Worm (Caenorhabditis elegans): Measurements from ENCODE around the gene ZK673.1.

The ZK673.1 gene

DNA sequence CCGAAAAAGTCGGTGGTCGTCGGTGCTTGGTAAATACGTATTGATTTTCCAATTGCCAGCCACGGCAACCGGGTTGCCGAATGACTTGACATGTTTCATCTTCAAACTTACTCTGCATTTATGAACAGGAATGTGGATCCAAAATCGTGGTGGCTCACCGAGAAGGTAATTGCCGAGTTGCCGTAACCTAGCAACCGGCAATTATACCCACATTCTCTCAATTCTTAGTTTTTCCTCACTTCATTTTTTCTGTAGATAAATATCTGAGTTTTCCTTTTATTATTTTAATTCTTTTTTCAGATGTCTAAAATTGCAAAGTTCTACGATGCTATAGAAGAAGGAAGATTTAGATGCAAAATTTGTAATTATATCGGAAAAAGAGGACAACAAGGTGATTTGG lies 9.7 kb downstream of the ZK673.1 start, which contains the start of gene ZK673.4:
ZK673.4 (plus strand) TSS at position 301 of the 400 bp plus-strand sequence.
- TF ChIP-seq T22C8.4 (GFP tag; IDR thresholded peaks at IDR 0.05) = no peak
- TF ChIP-seq med-1 (GFP tag; optimal IDR thresholded peaks at IDR 0.05; ENCODE audit: insufficient read depth) = no peak
- no peak for TF ChIP-seq ref-1 (GFP tag; conservative IDR thresholded peaks at IDR 0.05)
- TF ChIP-seq ztf-29 (GFP tag; IDR thresholded peaks at IDR 0.05) = no peak
- TF ChIP-seq klf-2 (GFP tag; conservative IDR thresholded peaks at IDR 0.05) = no peak

DNA sequence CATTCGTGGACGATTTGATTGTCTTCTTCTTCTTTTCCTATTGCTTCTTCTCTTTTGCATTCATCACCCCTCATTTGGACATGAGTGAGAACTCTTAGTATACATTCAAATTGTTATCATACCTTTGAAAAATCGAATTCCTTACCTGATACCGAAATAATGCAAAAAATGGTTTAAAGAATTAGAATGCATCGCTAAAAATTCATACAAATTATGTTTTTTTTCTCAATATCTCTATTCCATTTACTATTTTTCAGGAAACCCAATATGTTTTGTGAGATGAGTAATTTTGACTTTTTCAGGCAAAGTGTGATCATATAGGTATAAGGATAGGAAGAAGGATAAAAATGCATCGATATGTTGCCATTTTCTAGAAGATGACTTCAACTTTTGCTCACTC lies 14.0 kb downstream of the ZK673.1 start, which contains the start of gene ZK673.11:
ZK673.11 (plus strand) TSS at position 301 of the 400 bp plus-strand sequence.
- TF ChIP-seq ztf-23 (GFP tag; IDR thresholded peaks at IDR 0.05) = no peak
- no peak for TF ChIP-seq med-1 (GFP tag; optimal IDR thresholded peaks at IDR 0.05; ENCODE audit: insufficient read depth)
- TF ChIP-seq cog-1 (tag; optimal IDR thresholded peaks at IDR 0.05) = no peak
- no peak for TF ChIP-seq ztf-29 (GFP tag; IDR thresholded peaks at IDR 0.05)
- no peak for TF ChIP-seq klf-2 (GFP tag; conservative IDR thresholded peaks at IDR 0.05)
- no peak for TF ChIP-seq tab-1 (GFP tag; IDR thresholded peaks at IDR 0.05)
- TF ChIP-seq T22C8.4 (GFP tag; IDR thresholded peaks at IDR 0.05) = no peak
- no peak for TF ChIP-seq flt-1 (GFP tag; IDR thresholded peaks at IDR 0.05)
- TF ChIP-seq ref-1 (GFP tag; conservative IDR thresholded peaks at IDR 0.05) = no peak

DNA sequence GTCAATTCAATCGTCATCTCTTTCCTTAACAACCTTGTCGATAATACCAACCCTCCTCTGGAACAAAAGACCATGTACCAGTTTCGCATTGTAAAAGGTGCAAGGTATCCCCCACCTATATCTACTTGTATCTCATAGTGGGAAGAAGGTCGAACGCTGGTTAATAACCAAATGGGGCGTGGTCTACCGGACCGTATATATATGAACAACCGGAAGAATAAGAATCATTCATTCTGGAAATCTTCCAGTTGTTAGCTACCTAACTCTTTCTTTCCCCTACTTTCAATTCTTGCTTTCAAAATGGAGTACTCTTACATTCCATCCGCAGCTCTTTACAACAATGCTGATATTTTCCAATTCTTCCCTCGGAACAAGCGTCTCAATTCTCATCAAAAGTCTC lies 18.3 kb downstream of the ZK673.1 start, which contains the start of gene ZK673.5:
ZK673.5 (plus strand) TSS at position 301 of the 400 bp plus-strand sequence.
- no peak for TF ChIP-seq ref-1 (GFP tag; conservative IDR thresholded peaks at IDR 0.05)

DNA sequence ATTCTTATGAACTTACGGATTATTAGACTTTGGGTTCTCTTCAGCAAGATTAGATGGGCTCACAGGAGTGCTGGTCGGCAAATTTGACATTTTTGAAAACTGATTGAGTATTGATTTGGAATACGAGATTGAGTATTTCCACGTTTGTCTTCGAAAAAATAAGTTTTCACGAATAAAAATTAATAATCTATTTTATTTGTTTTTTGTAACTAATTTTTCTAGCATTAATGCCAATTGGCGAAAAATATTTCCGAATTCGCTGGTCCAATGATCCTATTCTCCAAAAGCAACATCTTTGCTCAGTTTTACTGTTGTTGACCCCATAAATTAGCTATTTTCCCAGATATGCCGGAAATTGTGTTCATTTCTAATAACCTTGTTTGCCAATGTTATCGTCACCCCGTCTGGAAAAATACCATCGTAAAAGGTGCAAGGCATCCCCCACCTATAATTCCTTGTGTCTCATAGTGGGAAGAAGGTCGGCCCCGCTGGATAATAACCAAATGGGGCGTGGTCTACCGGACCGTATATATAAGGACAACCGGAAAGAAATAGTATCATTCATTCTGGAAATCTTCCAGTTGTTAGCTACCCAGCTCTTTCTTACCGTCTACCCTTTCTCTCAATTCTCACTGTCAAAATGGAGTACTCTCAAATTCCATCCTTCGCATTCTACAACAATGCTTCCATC lies 21.4 kb downstream of the ZK673.1 start, which contains the start of the genes ZK673.6 and sdz-37:
ZK673.6 (minus strand) TSS at position 101 of the 691 bp plus-strand sequence.
sdz-37 (plus strand) TSS at position 641 of the 691 bp plus-strand sequence.
- no peak for TF ChIP-seq flt-1 (GFP tag; IDR thresholded peaks at IDR 0.05)
- TF ChIP-seq ref-1 (GFP tag; conservative IDR thresholded peaks at IDR 0.05) = no peak
- TF ChIP-seq T22C8.4 (GFP tag; IDR thresholded peaks at IDR 0.05) = no peak
- no peak for TF ChIP-seq med-1 (GFP tag; optimal IDR thresholded peaks at IDR 0.05; ENCODE audit: insufficient read depth)
- no peak for TF ChIP-seq ztf-23 (GFP tag; IDR thresholded peaks at IDR 0.05)
- TF ChIP-seq klf-2 (GFP tag; conservative IDR thresholded peaks at IDR 0.05) = no peak
- no peak for TF ChIP-seq ztf-29 (GFP tag; IDR thresholded peaks at IDR 0.05)

DNA sequence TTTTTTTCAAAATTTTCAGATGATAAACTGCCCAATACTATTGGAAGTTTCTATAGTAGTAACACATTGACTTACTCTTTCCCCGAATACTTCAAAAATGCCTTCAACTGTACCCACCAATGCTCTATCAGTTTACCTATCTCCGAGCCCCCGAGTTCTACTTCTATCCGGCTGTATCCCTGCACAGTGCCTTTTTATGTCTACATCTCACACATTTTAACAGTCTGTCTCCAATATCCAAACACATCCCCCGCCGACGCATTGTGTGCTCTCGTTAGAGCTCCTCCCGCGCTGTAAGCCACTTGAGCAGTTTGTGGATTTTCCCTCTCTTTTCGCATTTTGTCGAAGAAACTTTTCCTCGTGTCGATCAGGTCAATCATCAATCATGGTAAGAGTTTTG lies 23.6 kb downstream of the ZK673.1 start, which contains the start of gene tnc-2:
tnc-2 (plus strand) TSS at position 301 of the 400 bp plus-strand sequence.
- no peak for TF ChIP-seq ref-1 (GFP tag; conservative IDR thresholded peaks at IDR 0.05)
- TF ChIP-seq tab-1 (GFP tag; IDR thresholded peaks at IDR 0.05) = no peak
- TF ChIP-seq T22C8.4 (GFP tag; IDR thresholded peaks at IDR 0.05) = no peak
- TF ChIP-seq ztf-23 (GFP tag; IDR thresholded peaks at IDR 0.05) = no peak
- no peak for TF ChIP-seq klf-2 (GFP tag; conservative IDR thresholded peaks at IDR 0.05)
- no peak for TF ChIP-seq cog-1 (tag; optimal IDR thresholded peaks at IDR 0.05)
- TF ChIP-seq flt-1 (GFP tag; IDR thresholded peaks at IDR 0.05) = no peak
- no peak for TF ChIP-seq med-1 (GFP tag; optimal IDR thresholded peaks at IDR 0.05; ENCODE audit: insufficient read depth)
- no peak for TF ChIP-seq ztf-29 (GFP tag; IDR thresholded peaks at IDR 0.05)

DNA sequence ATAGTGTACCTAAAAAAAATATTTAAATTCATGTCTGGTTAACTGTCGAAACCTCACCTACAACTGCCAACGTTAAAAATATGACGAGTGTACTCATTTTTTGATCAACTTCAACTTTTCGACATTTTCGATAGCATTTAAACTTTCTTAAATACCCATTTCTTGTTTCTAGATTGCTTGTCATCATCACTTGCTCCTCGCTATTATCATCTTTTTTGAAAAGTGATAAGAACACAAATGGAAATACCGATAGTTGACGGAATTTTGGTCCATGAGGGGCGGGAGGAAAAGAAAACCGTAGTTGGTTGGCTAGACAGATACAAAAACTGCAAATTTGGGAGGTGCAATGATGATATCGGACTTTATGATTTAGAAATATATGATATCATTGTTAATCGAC lies 27.2 kb downstream of the ZK673.1 start, which contains the start of gene clec-143:
clec-143 (minus strand) TSS at position 139 of the 400 bp plus-strand sequence.
- no peak for TF ChIP-seq tab-1 (GFP tag; IDR thresholded peaks at IDR 0.05)
- TF ChIP-seq klf-2 (GFP tag; conservative IDR thresholded peaks at IDR 0.05) = no peak
- TF ChIP-seq med-1 (GFP tag; optimal IDR thresholded peaks at IDR 0.05; ENCODE audit: insufficient read depth) = no peak
- TF ChIP-seq cog-1 (tag; optimal IDR thresholded peaks at IDR 0.05) = no peak
- no peak for TF ChIP-seq ztf-23 (GFP tag; IDR thresholded peaks at IDR 0.05)
- TF ChIP-seq flt-1 (GFP tag; IDR thresholded peaks at IDR 0.05) = no peak
- TF ChIP-seq ref-1 (GFP tag; conservative IDR thresholded peaks at IDR 0.05) = no peak
- no peak for TF ChIP-seq ztf-29 (GFP tag; IDR thresholded peaks at IDR 0.05)
- no peak for TF ChIP-seq T22C8.4 (GFP tag; IDR thresholded peaks at IDR 0.05)

DNA sequence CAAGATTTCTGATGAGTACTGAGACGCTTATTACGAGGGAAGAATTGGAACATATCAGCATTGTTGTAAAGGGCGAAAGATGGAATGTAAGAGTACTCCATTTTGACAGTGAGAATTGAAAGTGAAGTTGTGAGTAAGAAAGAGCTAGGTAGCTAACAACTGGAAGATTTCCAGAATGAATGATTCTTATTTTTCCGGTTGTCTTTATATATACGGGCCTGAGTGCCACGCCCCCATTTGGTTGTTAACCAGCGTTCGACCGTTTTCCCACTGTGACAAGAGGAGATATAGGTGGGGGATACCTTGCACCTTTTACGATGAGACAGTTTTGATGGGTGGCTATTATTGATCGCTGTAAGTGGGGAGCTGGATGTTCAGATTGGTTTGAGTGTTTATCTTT lies 28.3 kb downstream of the ZK673.1 start, which contains the start of gene ZK666.1:
ZK666.1 (minus strand) TSS at position 101 of the 400 bp plus-strand sequence.
- no peak for TF ChIP-seq T22C8.4 (GFP tag; IDR thresholded peaks at IDR 0.05)
- no peak for TF ChIP-seq flt-1 (GFP tag; IDR thresholded peaks at IDR 0.05)
- no peak for TF ChIP-seq tab-1 (GFP tag; IDR thresholded peaks at IDR 0.05)

DNA sequence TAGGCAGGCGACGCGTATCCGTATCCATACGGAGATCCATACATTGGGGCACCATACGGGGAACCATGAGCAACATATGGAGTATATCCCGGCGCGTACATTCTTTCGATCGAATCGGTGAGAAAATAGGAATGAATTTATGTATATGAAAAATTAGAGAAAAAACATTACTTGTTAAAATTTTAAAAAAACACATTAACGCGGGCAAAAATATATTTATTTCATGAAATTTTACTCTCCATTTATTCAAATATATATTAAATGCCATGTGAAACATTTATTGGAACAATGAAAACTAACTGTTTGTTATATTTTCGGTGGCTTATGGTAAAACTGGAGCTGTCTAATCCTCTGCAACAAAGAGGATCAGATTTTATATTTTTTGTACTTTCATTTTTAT lies 28.8 kb downstream of the ZK673.1 start, which contains the start of gene ZK666.2:
ZK666.2 (minus strand) TSS at position 101 of the 400 bp plus-strand sequence.
- TF ChIP-seq T22C8.4 (GFP tag; IDR thresholded peaks at IDR 0.05) = no peak

DNA sequence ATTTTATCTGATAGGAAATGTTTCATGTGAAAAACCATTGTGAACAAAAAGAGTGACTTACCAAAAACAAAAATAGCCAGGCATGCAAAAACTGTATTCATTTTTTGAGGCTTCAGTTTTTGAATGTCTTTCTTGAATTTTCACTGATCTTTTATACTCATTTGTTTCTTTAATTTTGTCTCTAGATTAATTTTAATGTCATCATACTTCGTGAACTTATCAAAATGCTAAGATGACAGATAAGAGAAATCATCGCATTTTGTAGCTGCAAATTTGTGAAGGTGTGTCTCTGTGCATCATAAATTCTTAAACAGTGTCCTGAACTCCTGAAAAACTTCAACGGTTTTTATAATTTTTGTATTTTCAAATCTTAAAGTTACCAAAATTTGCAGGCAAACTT lies 33.1 kb downstream of the ZK673.1 start, which contains the start of gene clec-58:
clec-58 (minus strand) TSS at position 101 of the 400 bp plus-strand sequence.
- no peak for TF ChIP-seq klf-2 (GFP tag; conservative IDR thresholded peaks at IDR 0.05)
- TF ChIP-seq flt-1 (GFP tag; IDR thresholded peaks at IDR 0.05) = no peak
- no peak for TF ChIP-seq ref-1 (GFP tag; conservative IDR thresholded peaks at IDR 0.05)
- TF ChIP-seq ztf-29 (GFP tag; IDR thresholded peaks at IDR 0.05) = no peak
- no peak for TF ChIP-seq cog-1 (tag; optimal IDR thresholded peaks at IDR 0.05)
- no peak for TF ChIP-seq T22C8.4 (GFP tag; IDR thresholded peaks at IDR 0.05)
- no peak for TF ChIP-seq tab-1 (GFP tag; IDR thresholded peaks at IDR 0.05)
- TF ChIP-seq ztf-23 (GFP tag; IDR thresholded peaks at IDR 0.05) = no peak
- no peak for TF ChIP-seq med-1 (GFP tag; optimal IDR thresholded peaks at IDR 0.05; ENCODE audit: insufficient read depth)

DNA sequence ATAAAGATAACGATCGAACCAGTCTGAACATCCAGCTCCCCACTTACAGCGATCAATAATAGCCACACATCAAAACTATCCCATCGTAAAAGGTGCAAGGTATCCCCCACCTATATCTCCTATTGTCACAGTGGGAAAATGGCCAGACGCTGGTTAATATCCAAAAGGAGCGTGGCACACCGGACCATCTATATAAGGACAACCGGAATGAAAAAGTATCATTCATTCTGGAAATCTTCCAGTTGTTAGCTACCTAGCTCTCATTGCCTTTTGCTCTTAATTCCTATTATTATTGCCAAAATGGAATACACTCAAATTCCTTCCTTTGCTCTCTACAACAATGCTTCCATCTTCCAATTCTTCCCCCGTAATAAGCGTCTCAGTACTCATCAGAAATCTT lies 34.0 kb downstream of the ZK673.1 start, which contains the start of gene ZK666.4:
ZK666.4 (plus strand) TSS at position 301 of the 400 bp plus-strand sequence.
- TF ChIP-seq klf-2 (GFP tag; conservative IDR thresholded peaks at IDR 0.05) (no peak), T22C8.4 (GFP tag; IDR thresholded peaks at IDR 0.05) (no peak), cog-1 (tag; optimal IDR thresholded peaks at IDR 0.05) (no peak), ref-1 (GFP tag; conservative IDR thresholded peaks at IDR 0.05) (no peak), tab-1 (GFP tag; IDR thresholded peaks at IDR 0.05) (no peak), ztf-29 (GFP tag; IDR thresholded peaks at IDR 0.05) (no peak), ztf-23 (GFP tag; IDR thresholded peaks at IDR 0.05) (no peak), flt-1 (GFP tag; IDR thresholded peaks at IDR 0.05) (no peak), med-1 (GFP tag; optimal IDR thresholded peaks at IDR 0.05; ENCODE audit: insufficient read depth) (no peak)
